Worm (Caenorhabditis elegans): Measurements from ENCODE around the gene F07C6.2.

Gene F07C6.2

DNA sequence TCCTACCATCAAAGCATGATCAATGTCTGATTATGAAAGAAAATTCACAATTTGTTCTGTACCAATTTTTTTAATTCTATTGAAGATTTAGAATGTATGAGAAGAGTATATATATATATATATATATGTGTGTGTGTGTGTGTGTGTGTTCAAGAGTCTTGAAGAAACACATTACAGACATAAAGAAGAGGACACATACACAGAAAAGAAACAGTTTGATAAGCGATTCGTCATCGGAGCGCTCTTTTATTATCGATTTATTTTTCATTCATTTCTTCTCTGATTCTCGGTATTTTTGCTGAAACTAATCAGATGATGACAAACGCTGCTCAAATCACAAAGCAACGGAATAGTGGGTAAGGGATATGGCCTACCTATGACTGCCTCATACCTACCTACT, 2.6 kb downstream of the F07C6.2 start, which contains the start of gene pin-2:
Gene pin-2, plus strand, starts transcription at position 227 of the 400 bp plus-strand sequence.
- TF ChIP-seq nhr-80 (tag; optimal IDR thresholded peaks at IDR 0.05) (peak; percentile 25), hmg-20 (GFP tag; IDR thresholded peaks at IDR 0.05) (no peak)

DNA sequence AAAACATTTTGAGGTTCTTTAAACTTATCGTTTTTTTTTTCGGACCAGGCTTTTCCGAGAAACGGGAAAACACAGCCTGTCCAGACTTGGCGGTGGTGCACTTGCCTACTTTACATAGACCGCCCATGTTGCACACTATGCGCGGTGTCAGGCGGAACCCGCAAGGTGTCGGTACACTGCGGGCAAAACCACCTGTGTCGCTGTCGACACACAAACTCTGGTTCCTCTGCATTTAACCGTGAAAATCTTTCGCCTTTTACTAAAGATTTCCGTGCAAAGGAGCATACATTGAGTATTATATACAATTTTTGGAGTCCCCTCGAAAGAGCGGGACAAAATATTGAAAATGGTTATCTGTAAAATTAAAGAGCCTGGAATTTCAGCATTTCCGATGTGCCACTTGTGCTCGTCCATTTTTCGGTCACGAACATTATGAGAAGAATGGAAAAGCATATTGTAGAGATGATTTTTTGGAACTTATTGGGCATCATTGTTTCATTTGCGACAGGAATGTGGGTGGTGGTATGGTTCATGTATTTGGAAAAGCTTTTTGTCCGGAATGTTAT, 4.5 kb downstream of the F07C6.2 start:
- TF ChIP-seq lsl-1 (GFP tag; optimal IDR thresholded peaks at IDR 0.05) (peak; percentile 53), B0019.2 (GFP tag; conservative IDR thresholded peaks at IDR 0.05) (no peak), madf-8 (GFP tag; conservative IDR thresholded peaks at IDR 0.05) (no peak), Y56A3A.18 (GFP tag; IDR thresholded peaks at IDR 0.05) (0 out of 2 replicates have a peak, but pooled peaks have one; percentile 46), snpc-3.4 (tag; optimal IDR thresholded peaks at IDR 0.05) (peak; percentile 12), D2030.7 (GFP tag; IDR thresholded peaks at IDR 0.05) (peak; percentile 90), ceh-91 (GFP tag; IDR thresholded peaks at IDR 0.05) (0 out of 2 replicates have a peak, but pooled peaks have one; percentile 17), rcor-1 (GFP tag; IDR thresholded peaks at IDR 0.05) (peak; percentile 48), repo-1 (tag; optimal IDR thresholded peaks at IDR 0.05) (peak; percentile 2), him-1 (tag; optimal IDR thresholded peaks at IDR 0.05) (peak; percentile 60), xnd-1 (tag; optimal IDR thresholded peaks at IDR 0.05) (peak; percentile 24), pbrm-1 (GFP tag; IDR thresholded peaks at IDR 0.05) (peak; percentile 89), ceh-40 (GFP tag; IDR thresholded peaks at IDR 0.05) (no peak), F33H1.4 (GFP tag; IDR thresholded peaks at IDR 0.05) (peak; percentile 54), tbp1 (GFP tag; optimal IDR thresholded peaks at IDR 0.05) (peak; percentile 64), unc-62 (GFP tag; optimal IDR thresholded peaks at IDR 0.05) (no peak), B0336.3 (GFP tag; IDR thresholded peaks at IDR 0.05) (0 out of 2 replicates have a peak, but pooled peaks have one; percentile 33), snpc-1.1 (tag; optimal IDR thresholded peaks at IDR 0.05; ENCODE audit: insufficient read depth) (peak; percentile 88), snpc-4 (GFP tag; optimal IDR thresholded peaks at IDR 0.05) (peak; percentile 74), snpc-4 (tag; optimal IDR thresholded peaks at IDR 0.05) (peak; percentile 82 to 97 (median 94)), hmg-1.2 (GFP tag; IDR thresholded peaks at IDR 0.05) (peak; percentile 94), aptf-3 (GFP tag; IDR thresholded peaks at IDR 0.05) (no peak), efl-1 (GFP tag; optimal IDR thresholded peaks at IDR 0.05) (no peak), F37B4.10 (GFP tag; IDR thresholded peaks at IDR 0.05) (no peak), dox-1 (GFP tag; IDR thresholded peaks at IDR 0.05) (0 out of 2 replicates have a peak, but pooled peaks have one; percentile 72), nfyb-1 (GFP tag; IDR thresholded peaks at IDR 0.05) (peak; percentile 70), hsf-1 (GFP tag; IDR thresholded peaks at IDR 0.05) (peak; percentile 39; the same call in 1 of the 2 replicates), attf-6 (GFP tag; IDR thresholded peaks at IDR 0.05) (peak; percentile 92), madf-6 (GFP tag; IDR thresholded peaks at IDR 0.05) (peak; percentile 78)

DNA sequence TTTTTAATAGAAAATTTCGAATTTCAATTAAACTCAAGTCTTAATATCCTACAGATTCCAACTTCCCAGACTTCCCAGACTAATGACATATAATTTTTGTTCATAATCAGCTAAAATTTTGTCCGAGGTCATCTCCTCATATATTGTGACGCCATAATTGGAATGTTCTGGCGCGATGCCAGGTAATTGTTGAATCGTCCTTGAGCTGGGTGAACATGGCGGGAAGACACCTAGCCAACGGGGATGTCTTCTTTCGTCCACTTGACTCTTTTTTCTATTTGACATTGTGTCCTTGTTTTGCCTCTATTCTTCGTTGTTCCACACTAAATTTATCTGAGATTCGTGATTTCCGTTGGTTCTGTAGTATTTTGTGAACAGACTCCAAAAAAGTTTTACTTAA, 5.8 kb downstream of the F07C6.2 start:
- TF ChIP-seq madf-6 (GFP tag; IDR thresholded peaks at IDR 0.05) = no peak
- TF ChIP-seq ztf-26 (tag; optimal IDR thresholded peaks at IDR 0.05) = no peak
- TF ChIP-seq rec-8 (tag; optimal IDR thresholded peaks at IDR 0.05) = no peak

DNA sequence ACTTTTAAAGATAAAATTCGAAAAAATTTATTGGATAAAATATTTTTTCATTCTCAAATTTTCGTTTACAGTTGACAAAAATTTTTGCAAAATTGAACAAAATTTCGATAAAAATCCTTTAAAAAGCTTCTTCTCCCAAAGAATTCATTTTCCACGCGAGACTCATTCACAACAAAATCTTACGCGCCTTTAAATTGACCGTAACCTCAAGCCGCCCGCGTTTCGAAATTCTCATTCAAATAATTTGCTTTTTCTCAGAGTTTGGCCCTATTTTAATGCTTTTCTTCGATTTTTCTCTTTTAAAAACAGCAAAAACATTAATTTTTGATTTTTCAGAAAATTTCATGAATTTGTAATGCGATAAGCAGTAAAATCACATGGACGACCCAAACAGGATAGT, 14.6 kb downstream of the F07C6.2 start, which contains the start of gene F07C6.4:
Gene F07C6.4, plus strand, starts transcription at position 330 of the 400 bp plus-strand sequence.
- TF ChIP-seq F33H1.4 (GFP tag; IDR thresholded peaks at IDR 0.05) (peak; percentile 85), attf-3 (GFP tag; conservative IDR thresholded peaks at IDR 0.05) (no peak), lin-54 (GFP tag; optimal IDR thresholded peaks at IDR 0.05) (peak; percentile 4), snpc-1.3 (tag; optimal IDR thresholded peaks at IDR 0.05; ENCODE audit: insufficient read depth) (peak; percentile 35), madf-6 (GFP tag; IDR thresholded peaks at IDR 0.05) (peak; percentile 90), pbrm-1 (GFP tag; IDR thresholded peaks at IDR 0.05) (no peak), snpc-3.4 (tag; optimal IDR thresholded peaks at IDR 0.05) (peak; percentile 5), attf-6 (GFP tag; IDR thresholded peaks at IDR 0.05) (0 out of 2 replicates have a peak, but pooled peaks have one; percentile 10), dox-1 (GFP tag; IDR thresholded peaks at IDR 0.05) (peak; percentile 34; the same call in 1 of the 2 replicates), efl-1 (GFP tag; optimal IDR thresholded peaks at IDR 0.05) (peak; percentile 53), D2030.7 (GFP tag; IDR thresholded peaks at IDR 0.05) (peak; percentile 42; the same call in 1 of the 2 replicates), F37B4.10 (GFP tag; IDR thresholded peaks at IDR 0.05) (no peak), snpc-4 (GFP tag; optimal IDR thresholded peaks at IDR 0.05) (no peak), snpc-4 (tag; optimal IDR thresholded peaks at IDR 0.05) (peak in 1 of 4 experiments; percentile 62), nhr-179 (tag; optimal IDR thresholded peaks at IDR 0.05) (no peak), madf-8 (GFP tag; conservative IDR thresholded peaks at IDR 0.05) (peak; percentile 52), K12H6.12 (tag; optimal IDR thresholded peaks at IDR 0.05) (no peak), B0336.3 (GFP tag; IDR thresholded peaks at IDR 0.05) (no peak), F39B2.1 (GFP tag; IDR thresholded peaks at IDR 0.05) (no peak), lsl-1 (GFP tag; optimal IDR thresholded peaks at IDR 0.05) (peak; percentile 88), xnd-1 (tag; optimal IDR thresholded peaks at IDR 0.05) (peak; percentile 85), ZK185.1 (tag; optimal IDR thresholded peaks at IDR 0.05; ENCODE audit: poor library complexity, severe bottlenecking) (no peak)
